Worm (Caenorhabditis elegans) whole organism, mixed stage, embryonic: ENCODE results near the gene nhr-28.

Source experiments
- M03D4.4 ChIP-seq: sonication (generic microtip); optimal IDR thresholded peaks from 2 replicates; lab custom pipeline; 2017; ENCODE audit warnings: mild to moderate bottlenecking, missing genetic modification characterization, missing compliant biosample characterization
- blmp-1 ChIP-seq: fragments of 150-350 bp; optimal IDR thresholded peaks from 2 replicates; lab custom pipeline; 2014; ENCODE audit warnings: missing biosample characterization, missing genetic modification characterization
- ceh-39 ChIP-seq: fragments of 150-350 bp; optimal IDR thresholded peaks from 2 replicates; lab custom pipeline; 2014; ENCODE audit warnings: missing biosample characterization, missing genetic modification characterization
- ceh-43 ChIP-seq: fragments of 200-800 bp; sonication (Bioruptor generic); optimal IDR thresholded peaks from 2 replicates; lab custom pipeline; 2018; ENCODE audit warnings: mild to moderate bottlenecking, missing genetic modification characterization, moderate library complexity, missing compliant biosample characterization
- ceh-83 ChIP-seq: fragments of 200-800 bp; sonication (Bioruptor generic); optimal IDR thresholded peaks from 2 replicates; lab custom pipeline; 2018; ENCODE audit warnings: mild to moderate bottlenecking, missing genetic modification characterization, missing compliant biosample characterization
- ces-1 ChIP-seq: fragments of 150-350 bp; optimal IDR thresholded peaks from 2 replicates; lab custom pipeline; 2014; ENCODE audit warnings: missing biosample characterization, missing genetic modification reagents, missing genetic modification characterization
- cnd-1 ChIP-seq: fragments of 200-800 bp; sonication (Bioruptor generic); optimal IDR thresholded peaks from 2 replicates; lab custom pipeline; 2018; ENCODE audit warnings: mild to moderate bottlenecking, missing genetic modification characterization, missing compliant biosample characterization
- drap-1 ChIP-seq: fragments of 200-800 bp; sonication (Bioruptor generic); optimal IDR thresholded peaks from 3 replicates; lab custom pipeline; 2018; ENCODE audit warnings: mild to moderate bottlenecking, missing genetic modification characterization, missing compliant biosample characterization
- elt-1 ChIP-seq: sonication (generic microtip); optimal IDR thresholded peaks from 2 replicates; lab custom pipeline; 2017; ENCODE audit warnings: missing genetic modification characterization, mild to moderate bottlenecking, missing compliant biosample characterization, antibody characterized with exemption, moderate library complexity, borderline replicate concordance; ENCODE audit not compliant: insufficient read depth
- elt-3 ChIP-seq: fragments of 150-350 bp; optimal IDR thresholded peaks from 2 replicates; lab custom pipeline; 2014; ENCODE audit warnings: missing biosample characterization, missing genetic modification characterization
- flh-1 ChIP-seq: fragments of 200-800 bp; sonication (Bioruptor generic); optimal IDR thresholded peaks from 2 replicates; lab custom pipeline; 2018; ENCODE audit warnings: mild to moderate bottlenecking, missing genetic modification characterization, moderate library complexity, missing compliant biosample characterization
- ham-2 ChIP-seq: fragments of 200-800 bp; sonication (Bioruptor generic); optimal IDR thresholded peaks from 2 replicates; lab custom pipeline; 2018; ENCODE audit warnings: mild to moderate bottlenecking, missing genetic modification characterization, missing compliant biosample characterization
- hlh-1 ChIP-seq: fragments of 150-350 bp; optimal IDR thresholded peaks from 2 replicates; lab custom pipeline; 2014; ENCODE audit warnings: missing biosample characterization, missing genetic modification reagents, missing genetic modification characterization
- lin-13 ChIP-seq: fragments of 150-350 bp; optimal IDR thresholded peaks from 2 replicates; lab custom pipeline; 2014; ENCODE audit warnings: missing biosample characterization, missing genetic modification characterization
- lin-32 ChIP-seq: fragments of 200-800 bp; sonication (Bioruptor generic); optimal IDR thresholded peaks from 2 replicates; lab custom pipeline; 2018; ENCODE audit warnings: mild to moderate bottlenecking, missing genetic modification characterization, missing compliant biosample characterization
- lsy-2 ChIP-seq: fragments of 150-350 bp; optimal IDR thresholded peaks from 2 replicates; lab custom pipeline; 2014; ENCODE audit warnings: missing biosample characterization, missing genetic modification characterization
- mab-5 ChIP-seq: fragments of 150-350 bp; optimal IDR thresholded peaks from 2 replicates; lab custom pipeline; 2014; ENCODE audit warnings: missing biosample characterization, missing genetic modification characterization
- mls-2 ChIP-seq: sonication (generic microtip); optimal IDR thresholded peaks from 2 replicates; lab custom pipeline; 2016; ENCODE audit warnings: mild to moderate bottlenecking, missing genetic modification characterization, moderate library complexity, missing compliant biosample characterization
- nhr-12 ChIP-seq: fragments of 150-350 bp; optimal IDR thresholded peaks from 2 replicates; lab custom pipeline; 2014; ENCODE audit warnings: missing biosample characterization, missing genetic modification characterization
- nhr-2 ChIP-seq: fragments of 150-350 bp; optimal IDR thresholded peaks from 2 replicates; lab custom pipeline; 2014; ENCODE audit warnings: missing biosample characterization, missing genetic modification characterization
- nhr-237 ChIP-seq: fragments of 150-350 bp; optimal IDR thresholded peaks from 2 replicates; lab custom pipeline; 2014; ENCODE audit warnings: missing biosample characterization, missing genetic modification characterization
- nhr-28 ChIP-seq: fragments of 150-350 bp; optimal IDR thresholded peaks from 2 replicates; lab custom pipeline; 2014; ENCODE audit warnings: missing biosample characterization, missing genetic modification characterization
- sem-2 ChIP-seq: fragments of 200-800 bp; sonication (Bioruptor generic); optimal IDR thresholded peaks from 2 replicates; lab custom pipeline; 2018; ENCODE audit warnings: mild to moderate bottlenecking, missing genetic modification characterization, missing compliant biosample characterization
- sptf-1 ChIP-seq: sonication (generic microtip); optimal IDR thresholded peaks from 2 replicates; lab custom pipeline; 2017; ENCODE audit warnings: mild to moderate bottlenecking, missing genetic modification characterization, moderate library complexity, missing compliant biosample characterization
- tbx-8 ChIP-seq: fragments of 200-800 bp; sonication (Bioruptor generic); optimal IDR thresholded peaks from 2 replicates; lab custom pipeline; 2018; ENCODE audit warnings: mild to moderate bottlenecking, missing genetic modification characterization, moderate library complexity, missing compliant biosample characterization
- unc-120 ChIP-seq: sonication (generic microtip); optimal IDR thresholded peaks from 2 replicates; lab custom pipeline; 2017; ENCODE audit warnings: missing genetic modification characterization, missing compliant biosample characterization; ENCODE audit not compliant: poor library complexity, severe bottlenecking
- unc-62 ChIP-seq: fragments of 150-350 bp; optimal IDR thresholded peaks from 2 replicates; lab custom pipeline; 2014; ENCODE audit warnings: missing biosample characterization, missing genetic modification reagents, missing genetic modification characterization
- zip-8 ChIP-seq: fragments of 150-350 bp; optimal IDR thresholded peaks from 2 replicates; lab custom pipeline; 2014; ENCODE audit warnings: missing biosample characterization, missing genetic modification characterization
- ztf-11 ChIP-seq: fragments of 150-350 bp; optimal IDR thresholded peaks from 2 replicates; lab custom pipeline; 2014; ENCODE audit warnings: missing biosample characterization, missing genetic modification characterization

Gene nhr-28

DNA sequence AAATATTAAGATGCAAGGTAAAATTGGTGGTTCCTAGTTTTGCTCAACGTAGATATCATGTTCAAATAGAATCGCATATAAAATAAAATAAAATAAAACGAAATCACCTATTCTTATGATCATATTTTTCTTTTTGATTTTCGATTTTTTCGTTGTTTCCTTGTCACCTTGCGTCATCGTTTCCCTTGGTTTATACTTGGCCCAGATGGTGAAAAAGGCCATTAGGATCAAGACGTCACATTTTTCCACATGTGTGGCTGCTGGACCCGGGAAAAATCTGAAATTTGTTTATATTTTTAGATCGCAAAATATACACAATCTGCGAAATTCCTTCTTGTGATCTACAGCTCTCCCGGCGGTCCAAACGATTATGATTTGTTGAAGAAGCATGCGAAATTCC is 12.2 kb downstream of the nhr-28 start, which contains the start of gene ace-1:
ace-1 (plus strand) TSS at position 301 of the 400 bp plus-strand sequence.
- TF ChIP-seq ces-1 (GFP tag; lab: Kevin White, UChicago): no peak
- no peak for TF ChIP-seq nhr-237 (tag; lab: Kevin White, UChicago)
- no peak for TF ChIP-seq mab-5 (tag; lab: Kevin White, UChicago)
- TF ChIP-seq drap-1: no peak
- TF ChIP-seq nhr-12 (tag; lab: Kevin White, UChicago): no peak
- no peak for TF ChIP-seq sptf-1 (tag; lab: Kevin White, UChicago)
- no peak for TF ChIP-seq nhr-28 (tag; lab: Kevin White, UChicago)
- TF ChIP-seq ceh-39 (tag; lab: Kevin White, UChicago): no peak
- TF ChIP-seq flh-1 (GFP tag; lab: Kevin White, UChicago): no peak
- TF ChIP-seq ceh-43: no peak
- no peak for TF ChIP-seq hlh-1
- TF ChIP-seq elt-1 (tag; lab: Kevin White, UChicago): no peak
- TF ChIP-seq lin-32 (GFP tag; lab: Kevin White, UChicago): no peak
- TF ChIP-seq M03D4.4 (tag; lab: Kevin White, UChicago): no peak
- no peak for TF ChIP-seq zip-8 (tag; lab: Kevin White, UChicago)
- no peak for TF ChIP-seq ztf-11 (tag; lab: Kevin White, UChicago)
- TF ChIP-seq cnd-1 (tag; lab: Kevin White, UChicago): no peak
- TF ChIP-seq tbx-8 (GFP tag; lab: Kevin White, UChicago): no peak
- no peak for TF ChIP-seq ceh-83
- no peak for TF ChIP-seq elt-3 (tag; lab: Kevin White, UChicago)

DNA sequence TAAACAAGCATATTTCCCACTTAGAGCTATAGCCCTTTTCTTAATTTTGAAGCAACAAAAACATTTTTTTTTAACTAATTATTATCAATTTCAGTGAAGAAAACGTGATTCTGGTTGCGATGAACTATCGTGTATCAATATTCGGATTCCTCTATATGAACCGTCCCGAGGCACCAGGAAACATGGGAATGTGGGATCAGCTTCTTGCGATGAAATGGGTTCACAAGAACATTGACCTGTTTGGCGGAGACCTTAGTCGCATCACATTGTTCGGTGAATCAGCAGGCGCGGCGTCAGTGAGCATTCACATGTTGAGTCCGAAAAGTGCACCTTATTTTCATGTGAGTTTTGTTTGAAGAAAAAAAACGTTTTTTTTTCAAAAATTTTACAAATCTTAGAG is 14.2 kb downstream of the nhr-28 start:
- TF ChIP-seq elt-1 (tag; lab: Kevin White, UChicago) (no peak), unc-62 (no peak), unc-120 (tag; lab: Kevin White, UChicago) (no peak), lin-13 (tag; lab: Kevin White, UChicago) (no peak), hlh-1 (no peak), elt-3 (tag; lab: Kevin White, UChicago) (no peak), ceh-39 (tag; lab: Kevin White, UChicago) (no peak), ztf-11 (tag; lab: Kevin White, UChicago) (no peak), mab-5 (tag; lab: Kevin White, UChicago) (no peak), zip-8 (tag; lab: Kevin White, UChicago) (no peak), sptf-1 (tag; lab: Kevin White, UChicago) (no peak), blmp-1 (tag; lab: Kevin White, UChicago) (no peak), nhr-2 (tag; lab: Kevin White, UChicago) (no peak), mls-2 (tag; lab: Kevin White, UChicago) (no peak), flh-1 (GFP tag; lab: Kevin White, UChicago) (no peak), tbx-8 (GFP tag; lab: Kevin White, UChicago) (no peak), nhr-12 (tag; lab: Kevin White, UChicago) (no peak)
- TF ChIP-seq, all 35 proteins: peak for 0

DNA sequence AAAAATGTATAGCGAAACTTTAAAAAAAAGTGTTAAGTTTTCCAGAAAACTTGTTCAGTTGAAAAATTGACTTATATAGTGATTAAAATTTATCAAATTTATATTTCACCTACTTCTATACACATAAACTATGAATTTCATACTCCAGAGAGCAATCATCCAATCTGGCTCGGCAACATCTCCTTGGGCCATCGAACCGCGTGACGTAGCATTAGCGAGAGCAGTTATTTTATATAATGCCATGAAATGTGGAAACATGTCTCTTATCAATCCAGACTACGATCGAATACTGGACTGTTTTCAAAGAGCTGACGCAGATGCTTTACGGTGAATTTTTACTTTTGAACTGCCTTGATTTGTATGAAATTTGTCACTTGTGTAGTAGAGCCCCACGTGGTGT is 14.7 kb downstream of the nhr-28 start:
- TF ChIP-seq tbx-8 (GFP tag; lab: Kevin White, UChicago) (no peak), nhr-28 (tag; lab: Kevin White, UChicago) (no peak), ceh-83 (no peak), ces-1 (GFP tag; lab: Kevin White, UChicago) (no peak)

DNA sequence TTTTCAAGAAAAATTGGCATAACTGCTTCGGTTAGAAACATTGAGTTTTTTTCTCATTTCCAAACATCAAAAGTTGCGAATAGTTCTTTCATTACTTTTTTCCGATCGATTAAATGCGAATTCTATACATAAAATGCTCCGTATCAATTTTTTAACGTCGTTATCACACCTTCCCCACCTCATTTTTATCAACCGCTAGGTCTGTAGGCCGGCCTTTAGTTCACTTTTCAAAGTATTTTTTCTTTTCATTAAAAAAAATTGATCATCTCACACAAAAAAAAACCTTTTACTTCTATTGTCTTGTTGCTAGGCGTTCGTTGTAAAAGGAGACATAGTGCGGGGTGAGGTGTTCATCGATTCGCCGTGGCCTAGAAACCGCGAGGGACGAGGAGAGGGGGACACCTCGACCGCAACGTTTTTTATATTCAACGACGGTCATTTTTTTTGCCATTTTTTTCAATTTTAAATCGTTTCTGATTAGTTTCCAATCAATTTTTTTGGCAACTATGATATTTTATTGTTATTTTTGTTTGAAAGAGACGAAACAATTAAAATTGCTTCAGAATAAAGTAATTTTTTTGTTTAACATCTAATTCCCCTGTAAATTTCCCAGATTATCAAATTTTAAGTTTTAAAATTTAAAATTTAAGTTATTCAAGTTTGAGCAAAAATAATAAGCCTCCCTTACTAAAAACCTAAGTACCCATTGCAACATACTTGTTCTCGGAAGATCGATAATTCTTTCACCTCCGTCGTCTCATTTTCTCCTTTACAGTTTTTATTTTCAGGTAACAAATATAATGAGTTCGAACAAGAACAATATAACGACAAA is 21.2 kb downstream of the nhr-28 start, which contains the start of gene sur-7:
sur-7 (plus strand) TSS at position 782 of the 832 bp plus-strand sequence.
- no peak for TF ChIP-seq lin-13 (tag; lab: Kevin White, UChicago)
- no peak for TF ChIP-seq nhr-2 (tag; lab: Kevin White, UChicago)
- TF ChIP-seq zip-8 (tag; lab: Kevin White, UChicago): no peak
- no peak for TF ChIP-seq sem-2 (GFP tag; lab: Kevin White, UChicago)
- TF ChIP-seq nhr-28 (tag; lab: Kevin White, UChicago): no peak
- TF ChIP-seq mab-5 (tag; lab: Kevin White, UChicago): no peak

DNA sequence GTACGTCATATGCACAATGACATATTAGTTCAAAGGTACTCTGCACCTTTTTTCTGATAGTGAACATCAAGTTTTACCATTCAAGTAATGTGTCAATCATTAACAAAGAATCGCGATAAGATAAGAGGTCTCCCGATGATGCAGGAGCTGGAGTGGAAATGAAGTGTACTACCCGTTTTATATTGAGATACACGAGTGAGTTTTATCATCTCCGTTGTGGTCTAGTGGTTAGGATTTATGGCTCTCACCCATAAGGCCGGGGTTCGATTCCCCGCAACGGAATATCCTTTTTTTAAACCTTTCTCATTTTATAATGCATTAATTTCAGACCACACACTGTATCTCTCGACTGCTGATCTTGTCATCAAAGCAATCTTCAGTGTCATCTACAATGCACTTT is 23.1 kb downstream of the nhr-28 start:
- TF ChIP-seq unc-120 (tag; lab: Kevin White, UChicago) (peak; percentile 77), nhr-2 (tag; lab: Kevin White, UChicago) (no peak), elt-3 (tag; lab: Kevin White, UChicago) (no peak), nhr-28 (tag; lab: Kevin White, UChicago) (no peak), lsy-2 (tag; lab: Kevin White, UChicago) (no peak), sptf-1 (tag; lab: Kevin White, UChicago) (peak; percentile 67), cnd-1 (tag; lab: Kevin White, UChicago) (peak; percentile 14), ham-2 (GFP tag; lab: Kevin White, UChicago) (peak; percentile 35), drap-1 (peak; percentile 42), unc-62 (no peak)
- TF ChIP-seq, all 35 proteins: peak for 5
